Worm (Caenorhabditis elegans) whole organism, mixed stage, embryonic: Measurements from ENCODE around the gene mrpl-12.

Experiments used
- bed-3 ChIP-seq: fragments of 200-800 bp; sonication (Bioruptor generic); optimal IDR thresholded peaks from 3 replicates; lab custom pipeline; 2018; ENCODE audit warnings: mild to moderate bottlenecking, missing genetic modification characterization, moderate library complexity, missing compliant biosample characterization
- ceh-83 ChIP-seq: fragments of 200-800 bp; sonication (Bioruptor generic); optimal IDR thresholded peaks from 2 replicates; lab custom pipeline; 2018; ENCODE audit warnings: mild to moderate bottlenecking, missing genetic modification characterization, missing compliant biosample characterization
- ces-1 ChIP-seq: fragments of 150-350 bp; optimal IDR thresholded peaks from 2 replicates; lab custom pipeline; 2014; ENCODE audit warnings: missing biosample characterization, missing genetic modification reagents, missing genetic modification characterization
- cnd-1 ChIP-seq: fragments of 200-800 bp; sonication (Bioruptor generic); optimal IDR thresholded peaks from 2 replicates; lab custom pipeline; 2018; ENCODE audit warnings: mild to moderate bottlenecking, missing genetic modification characterization, missing compliant biosample characterization
- elt-1 ChIP-seq: sonication (generic microtip); optimal IDR thresholded peaks from 2 replicates; lab custom pipeline; 2017; ENCODE audit warnings: missing genetic modification characterization, mild to moderate bottlenecking, missing compliant biosample characterization, antibody characterized with exemption, moderate library complexity, borderline replicate concordance; ENCODE audit not compliant: insufficient read depth
- ham-2 ChIP-seq: fragments of 200-800 bp; sonication (Bioruptor generic); optimal IDR thresholded peaks from 2 replicates; lab custom pipeline; 2018; ENCODE audit warnings: mild to moderate bottlenecking, missing genetic modification characterization, missing compliant biosample characterization
- hlh-1 ChIP-seq: fragments of 150-350 bp; optimal IDR thresholded peaks from 2 replicates; lab custom pipeline; 2014; ENCODE audit warnings: missing biosample characterization, missing genetic modification reagents, missing genetic modification characterization
- nhr-237 ChIP-seq: fragments of 150-350 bp; optimal IDR thresholded peaks from 2 replicates; lab custom pipeline; 2014; ENCODE audit warnings: missing biosample characterization, missing genetic modification characterization
- nhr-76 ChIP-seq: sonication (generic microtip); optimal IDR thresholded peaks from 2 replicates; lab custom pipeline; 2017; ENCODE audit warnings: missing biosample characterization, missing genetic modification characterization
- pha-4 ChIP-seq: fragments of 150-350 bp; optimal IDR thresholded peaks from 2 replicates; lab custom pipeline; 2018; ENCODE audit warnings: missing biosample characterization, missing genetic modification reagents, missing genetic modification characterization
- ztf-11 ChIP-seq: fragments of 150-350 bp; optimal IDR thresholded peaks from 2 replicates; lab custom pipeline; 2014; ENCODE audit warnings: missing biosample characterization, missing genetic modification characterization

- TF ChIP-seq ztf-11 (no peak), nhr-237 (no peak), nhr-76 (tag; lab: Kevin White, UChicago) (no peak), bed-3 (GFP tag; lab: Kevin White, UChicago) (no peak), pha-4 (tag; lab: Kevin White, UChicago) (no peak), hlh-1 (tag; lab: Kevin White, UChicago) (no peak), elt-1 (no peak), ces-1 (GFP tag; lab: Kevin White, UChicago) (no peak), cnd-1 (tag; lab: Kevin White, UChicago) (no peak), ceh-83 (no peak), ham-2 (no peak)
Measured at ce11 chrIII:10711192-10711673, 3.7 kb downstream of the mrpl-12 start, which contains the start of gene W09D10.5.
